Fruit fly (Drosophila melanogaster): ENCODE data around the gene Ugt37A1.

Gene Ugt37A1

dm6 chr2L:20326317-20326716 is 47.6 kb downstream of the Ugt37A1 start (continued):
- TF ChIP-seq CG6254 (GFP tag; optimal IDR thresholded peaks at IDR 0.05) (peak; percentile 81), CG5953 (GFP tag; IDR thresholded peaks at IDR 0.05) (no peak), pan (optimal IDR thresholded peaks at IDR 0.05) (no peak), pan (GFP tag; optimal IDR thresholded peaks at IDR 0.05 in 1 of 2, IDR thresholded peaks at IDR 0.05 in 1 of 2) (peak in 1 of 2 experiments; percentile 91), CG10565 (GFP tag; optimal IDR thresholded peaks at IDR 0.05) (peak; percentile 47), CG9437 (GFP tag; optimal IDR thresholded peaks at IDR 0.05) (peak; percentile 8), Aef1 (GFP tag; IDR thresholded peaks at IDR 0.05) (peak; percentile 54; the same call in 1 of the 3 replicates), CG32532 (GFP tag; IDR thresholded peaks at IDR 0.05) (peak; percentile 86), CG7963 (GFP tag; IDR thresholded peaks at IDR 0.05; ENCODE audit: partially characterized antibody) (0 out of 3 replicates have a peak, but pooled peaks have one; percentile 18), C15 (GFP tag; IDR thresholded peaks at IDR 0.05) (0 out of 3 replicates have a peak, but pooled peaks have one; percentile 31), CG9797 (GFP tag; optimal IDR thresholded peaks at IDR 0.05) (no peak), CHES-1-like (GFP tag; optimal IDR thresholded peaks at IDR 0.05) (no peak), Dip3 (GFP tag; optimal IDR thresholded peaks at IDR 0.05) (no peak), bcd (GFP tag; optimal IDR thresholded peaks at IDR 0.05) (peak; percentile 85), her (GFP tag; optimal IDR thresholded peaks at IDR 0.05) (peak; percentile 20), z (GFP tag; IDR thresholded peaks at IDR 0.05) (0 out of 3 replicates have a peak, but pooled peaks have one; percentile 32), knrl (GFP tag; IDR thresholded peaks at IDR 0.05; ENCODE audit: partially characterized antibody) (no peak), oc (tag; optimal IDR thresholded peaks at IDR 0.05) (peak; percentile 29), BtbVII (GFP tag; optimal IDR thresholded peaks at IDR 0.05) (peak; percentile 55), ttk (GFP tag; IDR thresholded peaks at IDR 0.05) (peak; percentile 75), wor (GFP tag; IDR thresholded peaks at IDR 0.05) (no peak), CG12219 (GFP tag; optimal IDR thresholded peaks at IDR 0.05) (peak; percentile 50), slou (GFP tag; optimal IDR thresholded peaks at IDR 0.05) (peak; percentile 40), Scr (GFP tag; IDR thresholded peaks at IDR 0.05; ENCODE audit: partially characterized antibody) (no peak; the same call in 1 of the 2 replicates), CG9876 (GFP tag; optimal IDR thresholded peaks at IDR 0.05) (peak; percentile 45), jing (GFP tag; optimal IDR thresholded peaks at IDR 0.05) (peak; percentile 28), CG2199 (GFP tag; IDR thresholded peaks at IDR 0.05) (peak; percentile 68), exex (tag; optimal IDR thresholded peaks at IDR 0.05) (peak; percentile 4), Abd-B (GFP tag; optimal IDR thresholded peaks at IDR 0.05) (peak; percentile 64), HLH54F (GFP tag; optimal IDR thresholded peaks at IDR 0.05) (peak; percentile 27), Dip2 (GFP tag; IDR thresholded peaks at IDR 0.05) (no peak), Lim3 (GFP tag; IDR thresholded peaks at IDR 0.05) (no peak), Spps (tag; optimal IDR thresholded peaks at IDR 0.05) (peak; percentile 76), CG2889 (GFP tag; IDR thresholded peaks at IDR 0.05) (peak; percentile 33; the same call in 1 of the 3 replicates), sr (GFP tag; IDR thresholded peaks at IDR 0.05) (0 out of 3 replicates have a peak, but pooled peaks have one; percentile 29), CG1233 (GFP tag; optimal IDR thresholded peaks at IDR 0.05) (peak; percentile 70), Dfd (GFP tag; optimal IDR thresholded peaks at IDR 0.05) (no peak), CG33557 (GFP tag; optimal IDR thresholded peaks at IDR 0.05) (no peak), Med (GFP tag) (peak; percentile 96), CG2875 (GFP tag; optimal IDR thresholded peaks at IDR 0.05) (peak; percentile 53), CG11695 (GFP tag; IDR thresholded peaks at IDR 0.05) (peak; percentile 74), CG6175 (GFP tag; IDR thresholded peaks at IDR 0.05) (peak; percentile 46; the same call in 1 of the 3 replicates), CG6854 (GFP tag; optimal IDR thresholded peaks at IDR 0.05) (peak; percentile 2), cad (GFP tag; optimal IDR thresholded peaks at IDR 0.05) (no peak), CG3726 (GFP tag; IDR thresholded peaks at IDR 0.05) (peak; percentile 77), H2.0 (GFP tag; IDR thresholded peaks at IDR 0.05) (peak; percentile 31; the same call in 1 of the 2 replicates), klu (GFP tag; IDR thresholded peaks at IDR 0.05) (0 out of 2 replicates have a peak, but pooled peaks have one; percentile 27), Nf-YB (GFP tag; optimal IDR thresholded peaks at IDR 0.05) (no peak), zen2 (GFP tag; IDR thresholded peaks at IDR 0.05; ENCODE audit: partially characterized antibody) (no peak), CG9932 (GFP tag; IDR thresholded peaks at IDR 0.05) (peak; percentile 65), CG16779 (GFP tag; IDR thresholded peaks at IDR 0.05) (peak; percentile 57; the same call in 1 of the 2 replicates)

Data from whole organism, embryonic.